Fruit fly (Drosophila melanogaster): Measurements from ENCODE around the gene ChT.

ChT gene

dm6 chr3R:18698855-18699569 is 18.6 kb downstream of the ChT start (continued):
- TF ChIP-seq ewg (GFP tag; optimal IDR thresholded peaks at IDR 0.05) (peak; percentile 21), CG2889 (GFP tag; IDR thresholded peaks at IDR 0.05) (no peak), lbe (GFP tag; optimal IDR thresholded peaks at IDR 0.05) (no peak), nerfin-1 (tag; optimal IDR thresholded peaks at IDR 0.05) (peak; percentile 46), cg (GFP tag; optimal IDR thresholded peaks at IDR 0.05) (peak; percentile 7), CG2129 (GFP tag; IDR thresholded peaks at IDR 0.05; ENCODE audit: partially characterized antibody) (no peak), CG33213 (GFP tag; optimal IDR thresholded peaks at IDR 0.05) (no peak), cwo (GFP tag; optimal IDR thresholded peaks at IDR 0.05) (no peak)

- TF ChIP-seq CG13894 (tag; optimal IDR thresholded peaks at IDR 0.05) (peak; percentile 92), tna (GFP tag; IDR thresholded peaks at IDR 0.05; ENCODE audit: partially characterized antibody) (no peak), slbo (GFP tag; IDR thresholded peaks at IDR 0.05) (0 out of 2 replicates have a peak, but pooled peaks have one; percentile 11)
Observed at dm6 chr3R:18703514-18703913, 23.1 kb downstream of the ChT start.

- TF ChIP-seq abd-A (tag; optimal IDR thresholded peaks at IDR 0.05), result peak; percentile 71
- TF ChIP-seq ewg (GFP tag; optimal IDR thresholded peaks at IDR 0.05), result peak; percentile 86
- TF ChIP-seq ranshi (GFP tag; IDR thresholded peaks at IDR 0.05), result no peak
- no peak for TF ChIP-seq CG1233 (GFP tag; optimal IDR thresholded peaks at IDR 0.05)
- TF ChIP-seq crol (GFP tag; IDR thresholded peaks at IDR 0.05), result peak; percentile 33; the same call in 1 of the 2 replicates
- TF ChIP-seq Dref (GFP tag; IDR thresholded peaks at IDR 0.05), result no peak
- no peak for TF ChIP-seq CG6683 (GFP tag; optimal IDR thresholded peaks at IDR 0.05)
- TF ChIP-seq CG2712 (tag; optimal IDR thresholded peaks at IDR 0.05), result no peak
- TF ChIP-seq Deaf1 (tag; optimal IDR thresholded peaks at IDR 0.05), result peak; percentile 31
- peak; percentile 74 for TF ChIP-seq Nf-YB (GFP tag; optimal IDR thresholded peaks at IDR 0.05)
- no peak for TF ChIP-seq caup (GFP tag; optimal IDR thresholded peaks at IDR 0.05; ENCODE audit: severe bottlenecking)
- no peak for TF ChIP-seq CG14965 (GFP tag; optimal IDR thresholded peaks at IDR 0.05; ENCODE audit: borderline replicate concordance)
- TF ChIP-seq Nf-YC (tag; optimal IDR thresholded peaks at IDR 0.05), result peak; percentile 87
- TF ChIP-seq pfk (GFP tag; optimal IDR thresholded peaks at IDR 0.05), result peak; percentile 55
- peak; percentile 67; the same call in 1 of the 2 replicates for TF ChIP-seq onecut (GFP tag; IDR thresholded peaks at IDR 0.05)
- no peak for TF ChIP-seq esg (GFP tag; conservative IDR thresholded peaks at IDR 0.05)
- TF ChIP-seq crc (GFP tag; optimal IDR thresholded peaks at IDR 0.05), result no peak
Observed at dm6 chr3R:18705150-18705549, 24.7 kb downstream of the ChT start, which contains the start of the genes ChAT and VAChT. Gene ChAT (plus strand): TSS chr3R:18705501. Gene VAChT (plus strand): TSS chr3R:18705501.

dm6 chr3R:18706289-18706688 is 25.9 kb downstream of the ChT start:
- TF ChIP-seq fd64A (GFP tag; optimal IDR thresholded peaks at IDR 0.05) (no peak), Hr3 (GFP tag; optimal IDR thresholded peaks at IDR 0.05) (no peak), Pdp1 (GFP tag; optimal IDR thresholded peaks at IDR 0.05) (peak in 1 of 2 experiments; percentile 7), Hsf (GFP tag; optimal IDR thresholded peaks at IDR 0.05) (no peak), abd-A (tag; optimal IDR thresholded peaks at IDR 0.05) (peak; percentile 15), ash1 (GFP tag; optimal IDR thresholded peaks at IDR 0.05) (no peak), pfk (GFP tag; optimal IDR thresholded peaks at IDR 0.05) (peak; percentile 93), Deaf1 (tag; optimal IDR thresholded peaks at IDR 0.05) (peak; percentile 22)
